Worm (Caenorhabditis elegans) whole organism, L4/young adult: ENCODE measurements around the gene Y44A6D.3.

Experiments
- W03F9.2 ChIP-seq: fragments of 150-350 bp; optimal IDR thresholded peaks from 2 replicates; lab custom pipeline; 2014; ENCODE audit warnings: missing biosample characterization, missing genetic modification characterization
- him-1 ChIP-seq: sonication (generic microtip); optimal IDR thresholded peaks from 2 replicates; lab custom pipeline; 2016; ENCODE audit warnings: missing genotype, missing genetic modification reagents, missing genetic modification characterization, missing compliant biosample characterization

DNA sequence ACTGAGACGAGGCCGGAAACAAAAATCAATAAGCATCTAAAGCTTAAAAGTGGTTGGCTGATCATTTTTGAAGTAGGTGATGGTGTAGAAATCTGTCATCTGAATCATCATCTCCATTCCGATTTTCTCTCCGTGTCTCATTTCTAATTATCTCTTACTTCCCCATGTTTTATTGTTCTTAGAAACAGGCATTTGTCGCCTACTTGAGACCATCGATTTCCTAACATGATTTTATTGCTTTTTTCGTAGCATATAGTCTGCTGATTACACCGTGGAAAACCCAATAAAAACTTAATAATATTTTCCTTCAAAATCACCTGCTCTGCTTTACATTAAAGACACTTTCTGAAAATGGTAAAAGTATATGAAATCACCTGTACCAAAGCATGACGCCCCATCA, 17.0 kb downstream of the Y44A6D.3 start, which contains the start of gene F38A6.4:
- TF ChIP-seq him-1 (tag; lab: Kevin White, UChicago) (no peak), W03F9.2 (tag; lab: Kevin White, UChicago) (no peak)
